Worm (Caenorhabditis elegans) whole organism, mixed stage, embryonic: ENCODE results near the gene T24D5.6.

ENCODE experiments used
- M03D4.4 ChIP-seq: sonication (generic microtip); optimal IDR thresholded peaks from 2 replicates; lab custom pipeline; 2017; ENCODE audit warnings: mild to moderate bottlenecking, missing genetic modification characterization, missing compliant biosample characterization
- blmp-1 ChIP-seq: fragments of 150-350 bp; optimal IDR thresholded peaks from 2 replicates; lab custom pipeline; 2014; ENCODE audit warnings: missing biosample characterization, missing genetic modification characterization
- ceh-39 ChIP-seq: fragments of 150-350 bp; optimal IDR thresholded peaks from 2 replicates; lab custom pipeline; 2014; ENCODE audit warnings: missing biosample characterization, missing genetic modification characterization
- ceh-43 ChIP-seq: fragments of 200-800 bp; sonication (Bioruptor generic); optimal IDR thresholded peaks from 2 replicates; lab custom pipeline; 2018; ENCODE audit warnings: mild to moderate bottlenecking, missing genetic modification characterization, moderate library complexity, missing compliant biosample characterization
- ceh-83 ChIP-seq: fragments of 200-800 bp; sonication (Bioruptor generic); optimal IDR thresholded peaks from 2 replicates; lab custom pipeline; 2018; ENCODE audit warnings: mild to moderate bottlenecking, missing genetic modification characterization, missing compliant biosample characterization
- ces-1 ChIP-seq: fragments of 150-350 bp; optimal IDR thresholded peaks from 2 replicates; lab custom pipeline; 2014; ENCODE audit warnings: missing biosample characterization, missing genetic modification reagents, missing genetic modification characterization
- cnd-1 ChIP-seq: fragments of 200-800 bp; sonication (Bioruptor generic); optimal IDR thresholded peaks from 2 replicates; lab custom pipeline; 2018; ENCODE audit warnings: mild to moderate bottlenecking, missing genetic modification characterization, missing compliant biosample characterization
- drap-1 ChIP-seq: fragments of 200-800 bp; sonication (Bioruptor generic); optimal IDR thresholded peaks from 3 replicates; lab custom pipeline; 2018; ENCODE audit warnings: mild to moderate bottlenecking, missing genetic modification characterization, missing compliant biosample characterization
- elt-3 ChIP-seq: fragments of 150-350 bp; optimal IDR thresholded peaks from 2 replicates; lab custom pipeline; 2014; ENCODE audit warnings: missing biosample characterization, missing genetic modification characterization
- flh-1 ChIP-seq: fragments of 200-800 bp; sonication (Bioruptor generic); optimal IDR thresholded peaks from 2 replicates; lab custom pipeline; 2018; ENCODE audit warnings: mild to moderate bottlenecking, missing genetic modification characterization, moderate library complexity, missing compliant biosample characterization
- ham-2 ChIP-seq: fragments of 200-800 bp; sonication (Bioruptor generic); optimal IDR thresholded peaks from 2 replicates; lab custom pipeline; 2018; ENCODE audit warnings: mild to moderate bottlenecking, missing genetic modification characterization, missing compliant biosample characterization
- hlh-1 ChIP-seq: fragments of 150-350 bp; optimal IDR thresholded peaks from 2 replicates; lab custom pipeline; 2014; ENCODE audit warnings: missing biosample characterization, missing genetic modification reagents, missing genetic modification characterization
- lin-13 ChIP-seq: fragments of 150-350 bp; optimal IDR thresholded peaks from 2 replicates; lab custom pipeline; 2014; ENCODE audit warnings: missing biosample characterization, missing genetic modification characterization
- lsy-2 ChIP-seq: fragments of 150-350 bp; optimal IDR thresholded peaks from 2 replicates; lab custom pipeline; 2014; ENCODE audit warnings: missing biosample characterization, missing genetic modification characterization
- mab-5 ChIP-seq: fragments of 150-350 bp; optimal IDR thresholded peaks from 2 replicates; lab custom pipeline; 2014; ENCODE audit warnings: missing biosample characterization, missing genetic modification characterization
- mep-1 ChIP-seq: fragments of 150-350 bp; optimal IDR thresholded peaks from 2 replicates; lab custom pipeline; 2017; ENCODE audit warnings: missing biosample characterization, missing genetic modification reagents, missing genetic modification characterization, inconsistent platforms
- mls-2 ChIP-seq: sonication (generic microtip); optimal IDR thresholded peaks from 2 replicates; lab custom pipeline; 2016; ENCODE audit warnings: mild to moderate bottlenecking, missing genetic modification characterization, moderate library complexity, missing compliant biosample characterization
- nhr-12 ChIP-seq: fragments of 150-350 bp; optimal IDR thresholded peaks from 2 replicates; lab custom pipeline; 2014; ENCODE audit warnings: missing biosample characterization, missing genetic modification characterization
- nhr-2 ChIP-seq: fragments of 150-350 bp; optimal IDR thresholded peaks from 2 replicates; lab custom pipeline; 2014; ENCODE audit warnings: missing biosample characterization, missing genetic modification characterization
- nhr-237 ChIP-seq: fragments of 150-350 bp; optimal IDR thresholded peaks from 2 replicates; lab custom pipeline; 2014; ENCODE audit warnings: missing biosample characterization, missing genetic modification characterization
- nhr-28 ChIP-seq: fragments of 150-350 bp; optimal IDR thresholded peaks from 2 replicates; lab custom pipeline; 2014; ENCODE audit warnings: missing biosample characterization, missing genetic modification characterization
- nhr-76 ChIP-seq: sonication (generic microtip); optimal IDR thresholded peaks from 2 replicates; lab custom pipeline; 2017; ENCODE audit warnings: missing biosample characterization, missing genetic modification characterization
- pha-4 ChIP-seq: fragments of 150-350 bp; optimal IDR thresholded peaks from 2 replicates; lab custom pipeline; 2018; ENCODE audit warnings: missing biosample characterization, missing genetic modification reagents, missing genetic modification characterization
- snpc-4 ChIP-seq: fragments of 150-350 bp; optimal IDR thresholded peaks from 2 replicates; lab custom pipeline; 2014; ENCODE audit warnings: missing biosample characterization, missing genetic modification characterization
- sptf-1 ChIP-seq: sonication (generic microtip); optimal IDR thresholded peaks from 2 replicates; lab custom pipeline; 2017; ENCODE audit warnings: mild to moderate bottlenecking, missing genetic modification characterization, moderate library complexity, missing compliant biosample characterization
- unc-120 ChIP-seq: sonication (generic microtip); optimal IDR thresholded peaks from 2 replicates; lab custom pipeline; 2017; ENCODE audit warnings: missing genetic modification characterization, missing compliant biosample characterization; ENCODE audit not compliant: poor library complexity, severe bottlenecking
- unc-39 ChIP-seq: fragments of 150-350 bp; optimal IDR thresholded peaks from 2 replicates; lab custom pipeline; 2014; ENCODE audit warnings: missing biosample characterization, missing genetic modification characterization
- unc-62 ChIP-seq: fragments of 150-350 bp; optimal IDR thresholded peaks from 2 replicates; lab custom pipeline; 2014; ENCODE audit warnings: missing biosample characterization, missing genetic modification reagents, missing genetic modification characterization
- zip-8 ChIP-seq: fragments of 150-350 bp; optimal IDR thresholded peaks from 2 replicates; lab custom pipeline; 2014; ENCODE audit warnings: missing biosample characterization, missing genetic modification characterization
- ztf-11 ChIP-seq: fragments of 150-350 bp; optimal IDR thresholded peaks from 2 replicates; lab custom pipeline; 2014; ENCODE audit warnings: missing biosample characterization, missing genetic modification characterization

The T24D5.6 gene

ce11 chrX:12579774-12580173 lies 23.6 kb upstream of the T24D5.6 start, which contains the start of gene T24D5.3:
Gene T24D5.3 (plus strand): TSS chrX:12580074.
- TF ChIP-seq nhr-237 (tag; lab: Kevin White, UChicago) (no peak), sptf-1 (tag; lab: Kevin White, UChicago) (no peak), blmp-1 (tag; lab: Kevin White, UChicago) (no peak), mep-1 (no peak), unc-120 (no peak), lsy-2 (no peak), ceh-39 (no peak), ceh-43 (GFP tag; lab: Kevin White, UChicago) (no peak), unc-39 (tag; lab: Kevin White, UChicago) (no peak), snpc-4 (no peak), ceh-83 (GFP tag; lab: Kevin White, UChicago) (no peak)

- TF ChIP-seq nhr-2 (tag; lab: Kevin White, UChicago) (no peak), snpc-4 (no peak)
These were observed 19.9 kb upstream of the T24D5.6 start for ce11 chrX:12583497-12583896.

- no peak for TF ChIP-seq flh-1 (GFP tag; lab: Kevin White, UChicago)
- no peak for TF ChIP-seq blmp-1 (tag; lab: Kevin White, UChicago)
- TF ChIP-seq nhr-2 (tag; lab: Kevin White, UChicago): no peak
- TF ChIP-seq nhr-237 (tag; lab: Kevin White, UChicago): no peak
- TF ChIP-seq ceh-39: no peak
- no peak for TF ChIP-seq zip-8
- no peak for TF ChIP-seq ceh-43 (GFP tag; lab: Kevin White, UChicago)
- TF ChIP-seq snpc-4: no peak
- TF ChIP-seq ham-2 (GFP tag; lab: Kevin White, UChicago): no peak
These were observed 17.1 kb upstream of the T24D5.6 start, which contains the start of gene T24D5.2 for ce11 chrX:12586352-12586751. Gene T24D5.2 (minus strand): TSS chrX:12586452.

- TF ChIP-seq elt-3 (tag; lab: Kevin White, UChicago) (no peak), pha-4 (tag; lab: Kevin White, UChicago) (no peak), ham-2 (GFP tag; lab: Kevin White, UChicago) (no peak), nhr-12 (tag; lab: Kevin White, UChicago) (no peak), ceh-39 (no peak), ceh-83 (GFP tag; lab: Kevin White, UChicago) (no peak), ces-1 (no peak), unc-62 (GFP tag; lab: Kevin White, UChicago) (no peak), lin-13 (tag; lab: Kevin White, UChicago) (no peak), lsy-2 (no peak), cnd-1 (tag; lab: Kevin White, UChicago) (no peak), unc-39 (tag; lab: Kevin White, UChicago) (no peak), ztf-11 (tag; lab: Kevin White, UChicago) (no peak), nhr-237 (tag; lab: Kevin White, UChicago) (no peak), blmp-1 (tag; lab: Kevin White, UChicago) (no peak), drap-1 (GFP tag; lab: Kevin White, UChicago) (no peak), zip-8 (no peak), snpc-4 (no peak), M03D4.4 (tag; lab: Kevin White, UChicago) (no peak)
These were observed 13.9 kb upstream of the T24D5.6 start for ce11 chrX:12589503-12589902.

ce11 chrX:12595217-12595616 lies 8.2 kb upstream of the T24D5.6 start:
- no peak for TF ChIP-seq zip-8
- TF ChIP-seq ceh-43 (GFP tag; lab: Kevin White, UChicago): no peak
- TF ChIP-seq sptf-1 (tag; lab: Kevin White, UChicago): no peak

- TF ChIP-seq M03D4.4 (tag; lab: Kevin White, UChicago): no peak
- TF ChIP-seq nhr-76: no peak
- TF ChIP-seq hlh-1: no peak
- no peak for TF ChIP-seq blmp-1 (tag; lab: Kevin White, UChicago)
- no peak for TF ChIP-seq sptf-1 (tag; lab: Kevin White, UChicago)
- TF ChIP-seq cnd-1 (tag; lab: Kevin White, UChicago): no peak
- TF ChIP-seq ces-1: no peak
- TF ChIP-seq, all 35 proteins: peak for 0
These were observed 7.5 kb upstream of the T24D5.6 start for ce11 chrX:12595954-12596353.

ce11 chrX:12596868-12597267 lies 6.6 kb upstream of the T24D5.6 start, which contains the start of gene T24D5.4:
Gene T24D5.4 (plus strand): TSS chrX:12597168.
- TF ChIP-seq mab-5 (tag; lab: Kevin White, UChicago) (no peak), ceh-43 (GFP tag; lab: Kevin White, UChicago) (no peak), mls-2 (tag; lab: Kevin White, UChicago) (no peak), lsy-2 (no peak), nhr-28 (tag; lab: Kevin White, UChicago) (no peak)
